Worm (Caenorhabditis elegans): Measurements from ENCODE around the gene B0280.17.

- TF ChIP-seq nhr-84 (tag; optimal IDR thresholded peaks at IDR 0.05) (no peak), nhr-12 (tag; optimal IDR thresholded peaks at IDR 0.05) (no peak), elt-2 (tag; optimal IDR thresholded peaks at IDR 0.05) (peak; percentile 48), ztf-11 (tag; optimal IDR thresholded peaks at IDR 0.05) (no peak), snpc-4 (tag; optimal IDR thresholded peaks at IDR 0.05) (no peak), ceh-82 (tag; optimal IDR thresholded peaks at IDR 0.05) (no peak), lsy-2 (tag; optimal IDR thresholded peaks at IDR 0.05) (no peak)
These were observed 29.1 kb downstream of the B0280.17 start for ce11 chrIII:7106854-7107253.
